Worm (Caenorhabditis elegans) whole organism, mixed stage, embryonic: ENCODE measurements around the gene Y48C3A.12.

ENCODE experiments used
- bed-3 ChIP-seq: fragments of 200-800 bp; sonication (Bioruptor generic); optimal IDR thresholded peaks from 3 replicates; lab custom pipeline; 2018; ENCODE audit warnings: mild to moderate bottlenecking, missing genetic modification characterization, moderate library complexity, missing compliant biosample characterization
- ceh-39 ChIP-seq: fragments of 150-350 bp; optimal IDR thresholded peaks from 2 replicates; lab custom pipeline; 2014; ENCODE audit warnings: missing biosample characterization, missing genetic modification characterization
- ces-1 ChIP-seq: fragments of 150-350 bp; optimal IDR thresholded peaks from 2 replicates; lab custom pipeline; 2014; ENCODE audit warnings: missing biosample characterization, missing genetic modification reagents, missing genetic modification characterization
- elt-3 ChIP-seq: fragments of 150-350 bp; optimal IDR thresholded peaks from 2 replicates; lab custom pipeline; 2014; ENCODE audit warnings: missing biosample characterization, missing genetic modification characterization
- ham-2 ChIP-seq: fragments of 200-800 bp; sonication (Bioruptor generic); optimal IDR thresholded peaks from 2 replicates; lab custom pipeline; 2018; ENCODE audit warnings: mild to moderate bottlenecking, missing genetic modification characterization, missing compliant biosample characterization
- lin-13 ChIP-seq: fragments of 150-350 bp; optimal IDR thresholded peaks from 2 replicates; lab custom pipeline; 2014; ENCODE audit warnings: missing biosample characterization, missing genetic modification characterization
- nhr-2 ChIP-seq: fragments of 150-350 bp; optimal IDR thresholded peaks from 2 replicates; lab custom pipeline; 2014; ENCODE audit warnings: missing biosample characterization, missing genetic modification characterization
- nhr-237 ChIP-seq: fragments of 150-350 bp; optimal IDR thresholded peaks from 2 replicates; lab custom pipeline; 2014; ENCODE audit warnings: missing biosample characterization, missing genetic modification characterization
- nhr-76 ChIP-seq: sonication (generic microtip); optimal IDR thresholded peaks from 2 replicates; lab custom pipeline; 2017; ENCODE audit warnings: missing biosample characterization, missing genetic modification characterization
- pha-4 ChIP-seq: fragments of 150-350 bp; optimal IDR thresholded peaks from 2 replicates; lab custom pipeline; 2018; ENCODE audit warnings: missing biosample characterization, missing genetic modification reagents, missing genetic modification characterization
- unc-120 ChIP-seq: sonication (generic microtip); optimal IDR thresholded peaks from 2 replicates; lab custom pipeline; 2017; ENCODE audit warnings: missing genetic modification characterization, missing compliant biosample characterization; ENCODE audit not compliant: poor library complexity, severe bottlenecking

DNA sequence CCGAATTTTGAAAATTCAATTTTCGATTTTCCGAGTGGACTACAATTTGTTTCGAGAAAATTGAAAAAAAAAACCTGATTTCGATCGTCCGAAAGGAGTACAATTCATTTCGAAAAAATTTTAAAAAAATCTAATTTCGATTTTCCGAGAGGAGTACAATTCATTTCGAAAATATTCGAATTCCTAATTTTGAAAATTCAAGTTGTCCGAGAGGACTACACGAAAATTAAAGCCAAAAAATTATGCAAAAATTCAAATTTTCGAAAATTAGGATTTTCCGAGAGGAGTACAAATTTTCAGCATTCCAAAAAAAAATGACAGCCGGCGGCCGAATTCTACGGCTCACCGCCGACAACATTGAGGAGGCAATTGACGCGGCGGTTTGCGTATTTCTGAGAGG is 36.1 kb downstream of the Y48C3A.12 start, which contains the start of gene Y48C3A.18:
- no peak for TF ChIP-seq nhr-76 (tag; lab: Kevin White, UChicago)
- TF ChIP-seq elt-3, result no peak
- no peak for TF ChIP-seq ces-1 (GFP tag; lab: Kevin White, UChicago)
- TF ChIP-seq pha-4 (tag; lab: Kevin White, UChicago), result no peak
- no peak for TF ChIP-seq nhr-2 (tag; lab: Kevin White, UChicago)
- TF ChIP-seq lin-13, result no peak
- TF ChIP-seq unc-120 (tag; lab: Kevin White, UChicago), result no peak
- TF ChIP-seq bed-3 (GFP tag; lab: Kevin White, UChicago), result no peak
- no peak for TF ChIP-seq ham-2 (GFP tag; lab: Kevin White, UChicago)
- no peak for TF ChIP-seq nhr-237 (tag; lab: Kevin White, UChicago)
- no peak for TF ChIP-seq ceh-39 (tag; lab: Kevin White, UChicago)
